Fruit fly (Drosophila melanogaster): Measurements from ENCODE around the gene sicily.

The sicily gene

DNA sequence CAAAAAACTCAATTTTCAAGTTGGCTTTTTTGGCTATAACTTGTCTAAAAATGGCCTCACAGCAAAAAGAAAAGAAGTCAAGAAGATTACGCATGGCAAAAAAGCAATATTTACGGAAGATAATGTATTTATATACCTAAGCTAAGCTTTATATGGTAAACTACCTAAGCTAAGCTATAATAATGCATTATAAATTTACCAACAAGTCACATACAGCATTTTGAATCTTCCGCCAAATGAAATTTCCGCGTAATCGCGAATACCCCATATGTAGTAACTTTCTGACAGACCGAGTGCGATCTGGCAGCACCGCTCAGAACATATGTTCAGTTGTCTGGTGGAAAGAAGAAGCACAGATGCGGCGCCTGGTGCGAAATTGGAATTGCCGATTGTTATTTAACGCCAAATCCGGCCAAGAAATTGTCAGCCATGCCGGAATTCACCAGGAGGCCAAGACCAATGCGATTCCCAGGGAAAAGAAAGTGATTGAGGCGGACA is at the start of gene sicily:
Gene sicily (plus strand): TSS at position 51 of the 498 bp plus-strand sequence.
- peak; percentile 42 for TF ChIP-seq CG17801 (GFP tag; optimal IDR thresholded peaks at IDR 0.05; ENCODE audit: partially characterized antibody)

DNA sequence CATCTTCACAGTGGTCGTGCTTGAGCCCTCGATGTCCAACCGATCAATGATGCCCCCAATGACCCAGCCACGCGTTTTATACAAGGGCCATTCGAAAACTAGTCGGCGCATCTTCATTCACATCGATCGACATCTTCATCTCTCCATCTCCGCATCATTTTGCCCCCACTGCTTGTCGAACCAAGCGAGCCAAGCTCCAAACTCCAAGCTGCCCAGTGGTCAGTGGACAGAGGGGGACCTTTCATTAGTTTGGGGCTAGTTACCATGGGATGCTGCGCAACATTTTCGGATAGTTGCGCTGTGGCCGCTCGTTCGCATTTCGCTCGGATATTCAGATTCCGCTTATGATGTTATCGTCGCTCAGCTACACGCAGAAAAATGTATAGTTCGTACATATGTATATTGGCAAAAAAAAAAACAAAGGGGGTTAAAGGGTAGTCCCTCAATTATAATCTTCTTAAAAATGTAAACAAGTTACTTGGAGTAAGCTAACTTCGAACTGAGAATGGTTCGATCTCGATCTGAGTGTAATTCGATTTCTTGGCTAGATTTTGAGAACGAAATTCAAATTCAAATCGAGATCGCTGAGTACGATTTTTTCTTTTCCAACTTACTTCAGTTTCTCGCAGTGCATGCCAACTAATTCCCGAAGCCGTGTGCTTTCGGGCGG is 45.3 kb upstream of the sicily start, which contains the start of gene CG15740:
Gene CG15740 (minus strand): TSS at position 51 of the 670 bp plus-strand sequence.
- TF ChIP-seq CG17801 (GFP tag; optimal IDR thresholded peaks at IDR 0.05; ENCODE audit: partially characterized antibody) = no peak

DNA sequence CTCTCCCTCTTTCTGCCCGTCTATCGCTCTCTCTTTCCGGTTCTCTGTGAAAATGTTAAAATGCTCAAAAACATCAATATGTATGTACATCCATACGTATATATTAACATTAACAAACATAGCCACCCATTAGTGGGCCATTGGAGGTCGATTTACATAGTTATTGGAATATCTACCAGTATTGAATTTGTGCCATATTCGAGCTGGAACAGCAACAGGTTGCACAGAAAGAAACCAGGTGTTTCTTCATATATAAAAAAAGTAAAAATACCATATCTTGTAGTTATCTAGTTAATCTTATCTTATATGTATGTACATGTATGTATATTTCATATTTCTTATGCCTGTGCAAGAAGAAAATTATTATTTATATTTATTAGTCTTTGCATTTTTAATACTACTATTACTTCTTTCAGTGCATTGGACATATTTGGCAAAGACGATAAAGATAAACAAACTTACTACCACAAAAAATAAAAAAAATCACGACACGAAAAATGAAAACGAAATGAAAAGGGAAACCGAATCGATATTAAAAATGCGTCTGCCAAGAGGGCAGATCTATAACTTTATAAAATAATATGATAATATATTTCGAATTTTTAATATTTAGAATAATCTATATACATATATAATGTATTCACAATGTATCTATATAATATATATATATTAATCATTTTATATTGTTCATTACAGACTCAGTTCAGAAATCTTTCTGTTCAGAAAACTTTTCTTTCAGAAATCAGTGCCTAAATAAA is 42.8 kb upstream of the sicily start:
- no peak for TF ChIP-seq CG17801 (GFP tag; optimal IDR thresholded peaks at IDR 0.05; ENCODE audit: partially characterized antibody)

DNA sequence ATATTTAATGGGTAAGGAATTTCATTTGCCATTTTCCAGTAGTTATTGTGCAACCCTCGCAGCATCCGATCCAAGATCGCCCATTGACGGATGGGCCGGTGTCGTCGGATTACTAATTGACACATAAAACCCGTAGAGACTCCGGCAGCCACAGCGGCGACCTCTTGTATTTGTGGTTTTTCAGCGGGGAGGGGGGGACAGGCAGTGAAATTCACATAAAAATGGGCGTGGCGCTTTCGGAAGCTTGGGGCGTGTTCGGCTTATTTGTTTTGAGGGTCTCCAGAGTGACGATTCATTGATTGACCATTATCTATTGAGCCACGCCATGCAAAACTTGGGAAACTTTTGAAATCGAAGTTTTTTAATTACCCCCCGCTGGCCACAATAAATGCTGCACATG is 42.3 kb upstream of the sicily start:
- TF ChIP-seq CG17801 (GFP tag; optimal IDR thresholded peaks at IDR 0.05; ENCODE audit: partially characterized antibody) = no peak

DNA sequence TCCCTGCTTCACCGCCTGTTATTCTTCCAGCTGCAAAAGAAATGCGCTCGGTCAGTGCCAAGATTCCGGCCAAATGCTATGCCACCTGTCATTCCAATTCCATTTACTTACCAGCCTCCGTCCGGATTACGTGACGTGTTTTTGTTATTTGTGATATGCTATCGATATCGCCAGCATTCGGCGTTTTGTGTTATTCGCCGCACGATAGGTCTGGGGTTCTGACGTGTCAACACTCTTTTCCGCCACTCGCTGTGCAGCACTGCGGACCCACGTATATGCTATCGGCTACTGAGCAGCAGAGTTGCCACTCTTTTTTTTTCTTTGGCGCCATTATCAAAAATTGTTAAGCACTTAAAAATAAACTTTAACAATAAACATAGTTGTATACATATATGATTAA is 39.2 kb upstream of the sicily start, which contains the start of gene p24-1:
Gene p24-1 (minus strand): TSS at position 221 of the 400 bp plus-strand sequence.
- TF ChIP-seq CG17801 (GFP tag; optimal IDR thresholded peaks at IDR 0.05; ENCODE audit: partially characterized antibody) = peak; percentile 66

DNA sequence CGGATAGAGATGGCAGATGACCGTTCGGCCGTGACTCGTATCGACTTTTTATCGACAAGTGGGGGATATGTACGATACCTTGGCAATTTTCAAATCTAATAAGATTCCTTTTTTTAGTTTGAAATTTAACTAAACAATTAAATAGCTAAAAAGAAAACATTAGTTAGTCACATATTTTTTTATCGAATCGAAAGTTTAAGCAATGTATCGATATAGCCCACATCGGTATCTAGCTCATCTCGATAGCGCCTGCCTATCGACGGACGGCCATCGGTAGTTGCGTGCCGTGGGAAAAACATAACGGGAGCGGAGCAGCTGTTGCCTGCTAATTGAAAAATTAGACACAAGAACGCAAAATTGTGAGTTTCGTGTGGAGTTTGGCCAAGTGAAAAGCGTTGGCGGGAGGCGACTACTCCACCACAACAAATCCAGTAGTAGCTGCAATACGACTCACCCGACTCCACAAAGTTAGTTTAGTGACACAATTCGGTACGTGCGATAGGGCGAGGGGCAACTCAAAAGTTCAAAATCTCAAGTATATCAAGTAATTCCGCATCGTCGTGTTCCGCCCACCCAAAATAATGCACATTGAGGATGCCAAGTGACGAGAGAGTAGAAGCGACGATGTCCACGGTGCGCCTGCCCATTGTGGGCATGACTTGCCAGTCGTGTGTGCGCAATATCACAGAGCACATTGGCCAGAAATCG is 36.6 kb upstream of the sicily start, which contains the start of the genes CG10347 and ATP7:
Gene CG10347 (minus strand): TSS at position 174 of the 708 bp plus-strand sequence.
Gene ATP7 (plus strand): TSS at position 265 of the 708 bp plus-strand sequence.
- TF ChIP-seq CG17801 (GFP tag; optimal IDR thresholded peaks at IDR 0.05; ENCODE audit: partially characterized antibody) = peak; percentile 69

DNA sequence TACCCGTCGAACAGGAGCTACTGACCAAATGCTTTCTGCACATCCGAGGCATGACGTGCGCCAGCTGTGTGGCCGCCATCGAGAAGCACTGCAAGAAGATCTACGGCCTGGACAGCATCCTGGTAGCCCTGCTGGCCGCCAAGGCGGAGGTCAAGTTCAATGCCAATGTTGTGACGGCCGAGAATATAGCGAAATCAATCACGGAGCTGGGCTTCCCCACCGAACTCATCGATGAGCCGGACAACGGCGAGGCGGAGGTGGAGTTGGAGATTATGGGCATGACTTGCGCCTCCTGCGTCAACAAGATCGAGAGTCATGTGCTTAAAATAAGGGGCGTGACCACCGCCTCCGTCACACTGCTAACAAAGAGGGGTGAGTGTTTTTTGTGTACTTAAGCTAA is 35.6 kb upstream of the sicily start:
- TF ChIP-seq CG17801 (GFP tag; optimal IDR thresholded peaks at IDR 0.05; ENCODE audit: partially characterized antibody) = no peak

DNA sequence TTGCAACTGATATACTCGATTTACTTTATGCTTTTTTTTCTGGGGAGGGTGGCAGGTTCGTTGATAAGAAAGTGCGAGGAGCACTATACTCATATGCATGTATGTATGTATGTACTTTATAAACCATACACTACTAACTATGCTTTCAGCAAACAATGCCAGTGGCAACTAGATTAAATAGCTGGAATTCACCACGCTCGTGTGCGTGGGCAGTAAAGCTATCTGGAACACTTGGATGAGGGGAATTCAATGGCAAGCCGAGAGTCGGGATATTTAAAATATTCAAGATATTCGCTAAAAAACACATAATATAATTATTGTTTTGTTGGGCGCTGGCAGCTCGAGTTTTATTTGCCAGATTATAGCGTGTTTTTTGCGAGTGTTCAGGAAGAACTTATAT is 34.7 kb upstream of the sicily start:
- TF ChIP-seq CG17801 (GFP tag; optimal IDR thresholded peaks at IDR 0.05; ENCODE audit: partially characterized antibody) = no peak

DNA sequence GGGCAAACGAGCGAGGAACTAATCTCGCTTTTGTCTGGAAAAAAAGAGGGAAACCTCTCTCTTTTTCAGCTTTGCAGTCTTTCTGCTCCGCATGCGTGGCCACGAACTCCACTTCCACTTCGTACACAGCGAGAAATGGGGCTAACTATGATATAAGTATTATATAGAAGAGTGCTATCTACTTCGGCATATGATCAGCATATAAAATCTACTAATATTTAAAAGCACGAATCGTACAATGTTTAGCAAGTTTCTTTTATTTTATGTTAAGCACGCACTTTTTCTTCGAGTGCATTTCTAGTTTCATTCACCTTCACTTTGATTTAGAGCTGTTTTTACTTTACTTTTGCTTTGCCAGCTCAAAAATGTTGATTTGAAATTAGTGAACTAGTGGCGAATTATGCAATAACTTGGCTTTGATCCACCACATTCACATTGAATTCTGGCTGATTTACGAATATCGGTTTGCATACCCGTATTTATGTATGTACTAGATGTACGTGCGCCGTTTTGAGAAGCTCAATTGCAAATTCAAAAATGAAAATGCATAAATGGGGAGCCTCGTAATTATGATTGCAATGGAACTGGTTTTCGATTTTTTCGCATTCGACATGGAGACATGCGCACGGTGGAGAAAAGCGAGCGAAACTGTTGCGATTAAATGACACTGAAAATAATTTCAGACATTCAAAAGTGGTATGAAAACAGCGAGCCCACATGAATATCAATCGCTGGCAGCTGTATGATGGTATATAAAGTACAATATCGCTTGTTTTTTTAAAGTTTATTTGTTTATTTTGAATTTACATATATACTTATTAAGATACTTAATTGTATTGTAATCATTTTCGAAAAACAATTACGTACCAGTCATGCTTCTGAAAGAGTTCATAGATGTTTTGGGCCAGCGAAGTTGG is 33.8 kb upstream of the sicily start:
- TF ChIP-seq CG17801 (GFP tag; optimal IDR thresholded peaks at IDR 0.05; ENCODE audit: partially characterized antibody) = peak; percentile 93

DNA sequence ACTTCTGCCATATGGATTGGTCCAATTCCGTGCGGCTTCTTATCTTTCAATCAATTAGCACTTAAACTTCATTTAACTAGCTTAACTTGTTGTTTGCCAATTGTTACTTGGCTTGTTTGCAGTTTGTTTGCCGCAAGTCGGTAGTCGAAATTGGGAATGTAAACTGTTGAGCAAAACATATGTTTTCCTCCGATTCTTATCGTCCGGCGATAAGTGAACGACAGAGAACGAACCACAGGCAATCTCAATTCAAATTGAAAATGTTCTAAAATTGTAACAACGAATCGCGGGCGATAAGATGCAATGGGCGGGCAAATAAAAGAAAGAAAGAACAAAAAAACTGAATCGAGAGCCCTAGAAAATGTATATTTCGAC is 33.1 kb upstream of the sicily start:
- no peak for TF ChIP-seq CG17801 (GFP tag; optimal IDR thresholded peaks at IDR 0.05; ENCODE audit: partially characterized antibody)

DNA sequence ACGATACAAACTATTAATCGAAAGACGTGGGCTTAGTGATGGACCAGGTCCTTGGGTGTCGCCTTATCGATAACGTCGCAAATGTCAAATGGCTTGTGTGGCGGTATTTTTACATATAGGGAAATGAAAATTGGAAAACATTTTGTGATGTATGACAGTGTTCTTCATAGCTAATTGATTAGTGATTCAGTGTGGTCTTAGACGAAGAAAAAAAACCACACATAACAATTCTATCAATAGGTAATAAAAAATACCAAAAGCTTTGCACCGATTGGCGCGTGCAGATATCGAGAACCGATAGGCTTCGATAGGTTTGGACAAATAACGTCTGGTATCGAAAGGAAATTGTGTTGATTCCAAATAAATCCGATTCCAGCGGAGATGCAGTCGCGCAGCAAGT is 22.7 kb upstream of the sicily start, which contains the start of the genes Nrd1 and CG1847:
Gene Nrd1 (minus strand): TSS at position 28 of the 400 bp plus-strand sequence.
Gene CG1847 (plus strand): TSS at position 305 of the 400 bp plus-strand sequence.
- TF ChIP-seq CG17801 (GFP tag; optimal IDR thresholded peaks at IDR 0.05; ENCODE audit: partially characterized antibody) = no peak

DNA sequence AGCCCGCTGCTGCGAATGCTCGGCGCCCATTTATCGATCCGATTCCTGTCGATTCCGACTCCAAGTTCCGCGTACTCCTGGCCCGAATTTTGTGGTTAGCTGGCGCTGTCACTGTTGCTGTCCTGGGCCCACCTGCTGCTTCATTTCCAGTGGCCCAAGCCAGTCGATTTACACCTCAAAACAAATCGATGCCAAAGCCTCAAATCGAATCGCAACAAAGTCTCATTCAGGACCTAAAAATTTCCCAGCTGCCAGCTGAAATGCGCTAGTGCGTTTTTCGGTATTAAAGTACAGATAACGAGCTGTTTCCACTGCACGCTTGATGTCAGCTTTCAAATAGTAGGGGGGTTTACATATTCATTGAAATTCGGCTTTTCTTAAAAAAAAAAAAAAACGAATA is 19.0 kb upstream of the sicily start, which contains the start of gene BORCS5:
Gene BORCS5 (minus strand): TSS at position 263 of the 400 bp plus-strand sequence.
- no peak for TF ChIP-seq CG17801 (GFP tag; optimal IDR thresholded peaks at IDR 0.05; ENCODE audit: partially characterized antibody)

DNA sequence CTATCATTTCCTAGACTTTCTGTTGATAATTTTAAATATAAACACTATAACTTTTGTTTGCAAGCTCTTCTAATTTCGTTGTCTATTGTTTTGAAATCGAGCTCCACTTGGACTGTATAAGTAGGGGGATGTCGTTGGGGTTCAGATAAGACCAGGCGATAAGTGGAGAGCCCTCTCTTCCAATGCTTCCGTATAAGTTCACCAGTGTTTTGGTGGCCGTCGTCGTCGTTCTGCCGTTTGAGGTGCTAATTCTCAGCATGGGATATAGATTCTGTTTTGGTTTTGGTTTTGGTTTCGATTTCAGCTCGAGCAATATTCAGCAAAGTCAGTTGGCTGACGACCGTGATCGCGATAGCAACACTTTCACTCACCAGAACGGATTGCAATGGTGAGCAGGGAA is 18.4 kb upstream of the sicily start, which contains the start of gene CG15739:
Gene CG15739 (plus strand): TSS at position 204 of the 400 bp plus-strand sequence.
- TF ChIP-seq CG17801 (GFP tag; optimal IDR thresholded peaks at IDR 0.05; ENCODE audit: partially characterized antibody) = no peak

Data from ovary, adult (tissue).